Worm (Caenorhabditis elegans): ENCODE results near the gene F32A11.1.

- TF ChIP-seq W03F9.2 (tag; optimal IDR thresholded peaks at IDR 0.05) (no peak), him-1 (tag; optimal IDR thresholded peaks at IDR 0.05) (no peak)
These were observed 17.6 kb upstream of the F32A11.1 start for ce11 chrII:13139573-13139972.

All from whole organism, L4/young adult.